Worm (Caenorhabditis elegans) whole organism, late embryonic: Measurements from ENCODE around the gene hlh-14.

Source experiments
- C08G9.2 ChIP-seq: sonication (generic microtip); optimal IDR thresholded peaks from 2 replicates; lab custom pipeline; 2016; ENCODE audit warnings: mild to moderate bottlenecking, missing genetic modification characterization, moderate library complexity, missing compliant biosample characterization
- C38D4.7 ChIP-seq: fragments of 200-800 bp; sonication (Bioruptor generic); optimal IDR thresholded peaks from 2 replicates; lab custom pipeline; 2018; ENCODE audit warnings: mild to moderate bottlenecking, missing genetic modification characterization, moderate library complexity, missing compliant biosample characterization
- F13H6.1 ChIP-seq: sonication (generic microtip); optimal IDR thresholded peaks from 2 replicates; lab custom pipeline; 2016; ENCODE audit warnings: missing genetic modification characterization, missing compliant biosample characterization
- K02D7.2 ChIP-seq: sonication (generic microtip); optimal IDR thresholded peaks from 2 replicates; lab custom pipeline; 2017; ENCODE audit warnings: mild to moderate bottlenecking, missing genetic modification characterization, missing compliant biosample characterization
- Y22D7AL.16 ChIP-seq: sonication (generic microtip); optimal IDR thresholded peaks from 2 replicates; lab custom pipeline; 2016; ENCODE audit warnings: missing genetic modification characterization, missing compliant biosample characterization
- ahr-1 ChIP-seq: sonication (generic microtip); optimal IDR thresholded peaks from 2 replicates; lab custom pipeline; 2016; ENCODE audit warnings: missing genetic modification characterization, missing compliant biosample characterization
- ceh-18 ChIP-seq: sonication (generic microtip); optimal IDR thresholded peaks from 2 replicates; lab custom pipeline; 2016; ENCODE audit warnings: missing genetic modification characterization, missing compliant biosample characterization
- ceh-30 ChIP-seq: fragments of 150-350 bp; optimal IDR thresholded peaks from 2 replicates; lab custom pipeline; 2014; ENCODE audit warnings: missing biosample characterization, missing genetic modification characterization
- ceh-31 ChIP-seq: sonication (generic microtip); optimal IDR thresholded peaks from 2 replicates; lab custom pipeline; 2016; ENCODE audit warnings: missing genetic modification characterization, missing compliant biosample characterization
- ceh-34 ChIP-seq: sonication (generic microtip); optimal IDR thresholded peaks from 2 replicates; lab custom pipeline; 2016; ENCODE audit warnings: mild to moderate bottlenecking, missing genetic modification characterization, missing compliant biosample characterization
- ceh-48 ChIP-seq: sonication (generic microtip); optimal IDR thresholded peaks from 2 replicates; lab custom pipeline; 2016; ENCODE audit warnings: missing genetic modification characterization, inconsistent platforms, missing compliant biosample characterization
- ets-4 ChIP-seq: sonication (generic microtip); optimal IDR thresholded peaks from 2 replicates; lab custom pipeline; 2016; ENCODE audit warnings: missing genetic modification characterization, missing compliant biosample characterization
- fkh-10 ChIP-seq: fragments of 150-350 bp; optimal IDR thresholded peaks from 2 replicates; lab custom pipeline; 2014; ENCODE audit warnings: missing biosample characterization, missing genetic modification reagents, missing genetic modification characterization
- fkh-6 ChIP-seq: sonication (generic microtip); optimal IDR thresholded peaks from 2 replicates; lab custom pipeline; 2016; ENCODE audit warnings: missing genetic modification characterization, missing compliant biosample characterization
- hlh-13 ChIP-seq: fragments of 200-800 bp; sonication (Bioruptor generic); optimal IDR thresholded peaks from 2 replicates; lab custom pipeline; 2018; ENCODE audit warnings: mild to moderate bottlenecking, missing genetic modification characterization, missing compliant biosample characterization
- hlh-6 ChIP-seq: sonication (generic microtip); optimal IDR thresholded peaks from 2 replicates; lab custom pipeline; 2016; ENCODE audit warnings: missing genotype, missing genetic modification characterization, missing compliant biosample characterization
- lim-6 ChIP-seq: sonication (generic microtip); optimal IDR thresholded peaks from 2 replicates; lab custom pipeline; 2016; ENCODE audit warnings: missing genetic modification characterization, missing compliant biosample characterization
- lin-11 ChIP-seq: fragments of 200-800 bp; sonication (Bioruptor generic); optimal IDR thresholded peaks from 2 replicates; lab custom pipeline; 2018; ENCODE audit warnings: mild to moderate bottlenecking, missing genetic modification characterization, missing compliant biosample characterization
- madf-2 ChIP-seq: sonication (generic microtip); optimal IDR thresholded peaks from 2 replicates; lab custom pipeline; 2017; ENCODE audit warnings: missing genetic modification characterization, missing compliant biosample characterization
- nfya-1 ChIP-seq: sonication (generic microtip); optimal IDR thresholded peaks from 2 replicates; lab custom pipeline; 2017; ENCODE audit warnings: missing genetic modification characterization, mild to moderate bottlenecking, missing compliant biosample characterization, antibody characterized with exemption, moderate library complexity
- nhr-11 ChIP-seq: fragments of 150-350 bp; optimal IDR thresholded peaks from 2 replicates; lab custom pipeline; 2014; ENCODE audit warnings: missing biosample characterization, missing genetic modification characterization
- nhr-232 ChIP-seq: sonication (generic microtip); optimal IDR thresholded peaks from 2 replicates; lab custom pipeline; 2016; ENCODE audit warnings: missing genetic modification characterization, missing compliant biosample characterization
- npax-4 ChIP-seq: sonication (generic microtip); optimal IDR thresholded peaks from 2 replicates; lab custom pipeline; 2016; ENCODE audit warnings: missing genetic modification characterization, missing compliant biosample characterization
- pat-9 ChIP-seq: fragments of 200-800 bp; sonication (Bioruptor generic); optimal IDR thresholded peaks from 2 replicates; lab custom pipeline; 2018; ENCODE audit warnings: mild to moderate bottlenecking, missing genetic modification characterization, moderate library complexity, missing compliant biosample characterization
- pax-1 ChIP-seq: fragments of 150-350 bp; optimal IDR thresholded peaks from 2 replicates; lab custom pipeline; 2014; ENCODE audit warnings: missing biosample characterization, missing genetic modification characterization
- pha-2 ChIP-seq: sonication (generic microtip); optimal IDR thresholded peaks from 2 replicates; lab custom pipeline; 2017; ENCODE audit warnings: mild to moderate bottlenecking, missing genetic modification characterization, missing compliant biosample characterization
- pha-4 ChIP-seq: fragments of 150-350 bp; optimal IDR thresholded peaks from 2 replicates; lab custom pipeline; 2018; ENCODE audit warnings: missing biosample characterization, missing genetic modification reagents, missing genetic modification characterization
- pqm-1 ChIP-seq: sonication (generic microtip); optimal IDR thresholded peaks from 2 replicates; lab custom pipeline; 2016; ENCODE audit warnings: missing genetic modification characterization, missing compliant biosample characterization
- pros-1 ChIP-seq: fragments of 150-350 bp; optimal IDR thresholded peaks from 2 replicates; lab custom pipeline; 2014; ENCODE audit warnings: missing biosample characterization, missing genetic modification reagents, missing genetic modification characterization
- ref-2 ChIP-seq: sonication (generic microtip); optimal IDR thresholded peaks from 2 replicates; lab custom pipeline; 2016; ENCODE audit warnings: missing genetic modification characterization, missing compliant biosample characterization
- rnt-1 ChIP-seq: sonication (generic microtip); optimal IDR thresholded peaks from 2 replicates; lab custom pipeline; 2016; ENCODE audit warnings: missing genetic modification characterization, missing compliant biosample characterization
- sdc-2 ChIP-seq: sonication (generic microtip); optimal IDR thresholded peaks from 2 replicates; lab custom pipeline; 2016; ENCODE audit warnings: missing genotype, missing genetic modification characterization, missing compliant biosample characterization
- tbx-2 ChIP-seq: sonication (generic microtip); optimal IDR thresholded peaks from 2 replicates; lab custom pipeline; 2016; ENCODE audit warnings: missing genetic modification characterization, missing compliant biosample characterization
- unc-86 ChIP-seq: sonication (generic microtip); optimal IDR thresholded peaks from 2 replicates; lab custom pipeline; 2016; ENCODE audit warnings: missing genetic modification characterization, missing compliant biosample characterization
- zip-5 ChIP-seq: sonication (generic microtip); optimal IDR thresholded peaks from 2 replicates; lab custom pipeline; 2016; ENCODE audit warnings: missing genetic modification characterization, missing compliant biosample characterization
- ztf-16 ChIP-seq: sonication (generic microtip); optimal IDR thresholded peaks from 2 replicates; lab custom pipeline; 2017; ENCODE audit warnings: missing genetic modification characterization, missing compliant biosample characterization

hlh-14 gene

DNA sequence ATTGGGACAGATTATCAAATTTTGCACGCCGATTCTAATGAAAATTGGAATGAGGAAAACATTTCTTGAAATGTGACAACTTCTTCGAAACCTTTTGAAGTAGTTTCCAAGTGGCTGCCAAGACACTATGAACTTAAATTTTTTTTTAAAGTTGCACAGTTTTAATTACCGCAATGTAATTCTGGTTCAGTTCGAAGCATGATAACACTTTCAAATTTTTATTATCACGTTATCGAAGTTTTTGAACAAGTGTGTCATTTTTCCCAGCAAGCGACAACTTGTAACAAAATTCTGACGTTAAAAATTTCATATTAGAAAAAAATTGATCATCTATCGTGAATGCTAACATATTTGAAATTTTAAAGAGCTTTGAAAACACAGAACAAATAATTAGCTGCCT, 4.1 kb upstream of the hlh-14 start:
- no peak for TF ChIP-seq hlh-13 (GFP tag; lab: Kevin White, UChicago)
- no peak for TF ChIP-seq rnt-1
- TF ChIP-seq pax-1 (tag; lab: Kevin White, UChicago), result no peak
- TF ChIP-seq fkh-10 (GFP tag; lab: Kevin White, UChicago), result no peak
- TF ChIP-seq nfya-1, result no peak
- TF ChIP-seq nhr-11 (tag; lab: Kevin White, UChicago), result no peak
- TF ChIP-seq sdc-2 (tag; lab: Kevin White, UChicago), result no peak
- no peak for TF ChIP-seq Y22D7AL.16 (tag; lab: Kevin White, UChicago)
- no peak for TF ChIP-seq madf-2 (tag; lab: Kevin White, UChicago)
- no peak for TF ChIP-seq ahr-1 (tag; lab: Kevin White, UChicago)
- no peak for TF ChIP-seq unc-86 (tag; lab: Kevin White, UChicago)

DNA sequence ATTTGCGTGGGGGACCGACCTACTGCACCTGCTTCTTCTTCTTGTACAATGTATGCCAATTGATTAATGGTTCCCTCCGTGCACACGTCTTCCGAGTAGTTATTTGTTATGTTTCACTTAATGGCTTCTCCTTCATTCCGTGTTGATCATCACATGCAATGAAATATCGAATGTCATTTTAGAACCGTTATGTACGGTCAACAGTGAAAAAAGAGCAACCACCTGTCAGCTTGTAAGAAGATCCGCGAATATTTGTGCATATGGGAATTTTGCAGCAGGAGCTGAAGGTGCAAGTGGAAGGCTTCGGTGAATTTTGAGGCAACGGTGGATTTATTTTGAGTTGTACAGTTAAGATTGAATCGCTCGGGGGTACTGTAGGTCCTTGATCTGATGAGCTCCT, 2.1 kb downstream of the hlh-14 start:
- TF ChIP-seq ceh-48 (tag; lab: Kevin White, UChicago) (no peak), npax-4 (tag; lab: Kevin White, UChicago) (no peak), unc-86 (tag; lab: Kevin White, UChicago) (no peak), lin-11 (tag; lab: Kevin White, UChicago) (no peak), tbx-2 (tag; lab: Kevin White, UChicago) (no peak), ceh-30 (no peak), ceh-18 (tag; lab: Kevin White, UChicago) (no peak), pax-1 (tag; lab: Kevin White, UChicago) (no peak), ceh-34 (tag; lab: Kevin White, UChicago) (no peak), sdc-2 (tag; lab: Kevin White, UChicago) (no peak), ztf-16 (tag; lab: Kevin White, UChicago) (no peak), C08G9.2 (tag; lab: Kevin White, UChicago) (no peak)

DNA sequence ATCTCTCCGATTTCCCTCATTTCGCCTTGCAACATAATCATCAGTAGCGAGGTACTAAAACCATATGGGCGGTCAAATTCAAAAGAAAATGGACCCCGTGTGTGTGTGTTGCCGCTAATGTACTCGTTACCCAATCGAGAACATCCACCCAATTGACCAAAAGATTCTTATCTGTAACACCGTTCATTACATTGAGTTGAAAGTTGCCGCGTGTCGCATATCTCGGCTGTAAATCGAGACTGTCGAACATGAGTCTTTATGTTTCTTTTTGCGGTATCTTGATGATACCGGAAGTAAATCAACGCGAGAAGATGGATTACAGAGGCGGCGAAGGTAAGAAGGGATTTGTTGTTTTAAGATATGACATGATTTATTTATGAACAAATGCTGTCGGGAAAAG, 3.0 kb downstream of the hlh-14 start:
- TF ChIP-seq ceh-31 (tag; lab: Kevin White, UChicago), result no peak
- no peak for TF ChIP-seq pqm-1 (tag; lab: Kevin White, UChicago)
- no peak for TF ChIP-seq pha-2
- TF ChIP-seq pros-1, result no peak
- no peak for TF ChIP-seq ref-2
- no peak for TF ChIP-seq nhr-232
- TF ChIP-seq fkh-6 (tag; lab: Kevin White, UChicago), result no peak
- TF ChIP-seq hlh-6, result no peak
- TF ChIP-seq zip-5, result no peak
- TF ChIP-seq ets-4 (tag; lab: Kevin White, UChicago), result no peak
- no peak for TF ChIP-seq lin-11 (tag; lab: Kevin White, UChicago)
- no peak for TF ChIP-seq K02D7.2 (tag; lab: Kevin White, UChicago)
- TF ChIP-seq F13H6.1 (tag; lab: Kevin White, UChicago), result no peak
- TF ChIP-seq C38D4.7 (GFP tag; lab: Kevin White, UChicago), result no peak
- no peak for TF ChIP-seq ceh-48 (tag; lab: Kevin White, UChicago)
- no peak for TF ChIP-seq madf-2 (tag; lab: Kevin White, UChicago)
- no peak for TF ChIP-seq lim-6 (tag; lab: Kevin White, UChicago)
- no peak for TF ChIP-seq hlh-13 (GFP tag; lab: Kevin White, UChicago)
- no peak for TF ChIP-seq pax-1 (tag; lab: Kevin White, UChicago)
- TF ChIP-seq, all 69 proteins: peak for 0

DNA sequence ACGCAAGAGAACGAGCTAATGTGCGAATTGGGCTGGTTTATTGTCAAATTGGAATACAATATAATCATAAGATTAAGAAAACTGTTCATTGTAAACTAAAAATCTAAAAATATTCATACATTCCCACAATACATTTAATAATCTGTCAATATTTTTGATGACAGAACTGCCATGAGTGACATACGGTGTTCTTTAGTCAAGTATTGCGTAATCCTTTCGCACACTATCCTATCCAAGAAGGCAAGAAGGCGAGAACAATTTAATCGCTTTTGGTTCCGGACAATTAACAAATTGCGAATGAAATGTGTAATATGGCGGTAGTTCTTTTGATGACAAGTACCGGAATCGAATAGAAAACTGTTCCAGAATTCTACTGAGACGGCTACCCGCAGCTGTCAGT, 3.8 kb downstream of the hlh-14 start:
- no peak for TF ChIP-seq pat-9 (tag; lab: Kevin White, UChicago)
- no peak for TF ChIP-seq pha-4 (tag; lab: Kevin White, UChicago)
